Fruit fly (Drosophila melanogaster) whole organism, embryonic: ENCODE results near the gene Rab9D.

ENCODE experiments used
- Atf6 ChIP-seq: fragments of 200-800 bp; sonication (Bioruptor generic); IDR thresholded peaks from 2 replicates; pipeline ENCODE4 v1.3.6; 2022; ENCODE audit warnings: missing biosample characterization, missing genetic modification characterization
- CG14710 ChIP-seq: fragments of 200-800 bp; sonication (Bioruptor generic); optimal IDR thresholded peaks from 3 replicates; lab custom pipeline; 2019; ENCODE audit warnings: missing biosample characterization, mild to moderate bottlenecking, missing genetic modification characterization, moderate library complexity
- CG32532 ChIP-seq: fragments of 200-800 bp; sonication (Bioruptor generic); IDR thresholded peaks from 2 replicates; pipeline ENCODE4 v1.3.6; 2022; ENCODE audit warnings: missing biosample characterization, missing genetic modification characterization
- PHDP ChIP-seq: fragments of 200-800 bp; sonication (Bioruptor generic); optimal IDR thresholded peaks from 3 replicates; lab custom pipeline; 2018; ENCODE audit warnings: missing biosample characterization, mild to moderate bottlenecking, missing genetic modification characterization, moderate library complexity
- Ravus ChIP-seq: fragments of 200-800 bp; sonication (Bioruptor generic); IDR thresholded peaks from 2 replicates; pipeline ENCODE4 v1.3.6; 2022; ENCODE audit warnings: missing biosample characterization, missing genetic modification characterization

- TF ChIP-seq PHDP (tag; lab: Kevin White, UChicago) (no peak), Ravus (GFP tag; lab: Robert Waterston, UW) (no peak), CG14710 (tag; lab: Kevin White, UChicago) (no peak), CG32532 (no peak), Atf6 (GFP tag; lab: Robert Waterston, UW) (no peak)
These were observed 9.3 kb upstream of the Rab9D start for dm6 chrX:10579569-10579968.
